Worm (Caenorhabditis elegans) whole organism, young adult: Measurements from ENCODE around the gene C56A3.5.
A peak's percentile ranks its signal among the peaks of the same experiment; 100 is the strongest.

Experiments used
- B0035.1 ChIP-seq: sonication (generic microtip); optimal IDR thresholded peaks from 2 replicates; lab custom pipeline; 2016; ENCODE audit warnings: missing genetic modification characterization, mild to moderate bottlenecking, missing compliant biosample characterization, missing genotype, missing genetic modification reagents
- B0336.3 ChIP-seq: fragments of 200-800 bp; sonication (Bioruptor generic); IDR thresholded peaks from 2 replicates; pipeline ENCODE4 v1.3.6; 2022; ENCODE audit warnings: missing genetic modification characterization, missing compliant biosample characterization
- C06A6.2 ChIP-seq: fragments of 200-800 bp; sonication (Bioruptor generic); conservative IDR thresholded peaks from 2 replicates; pipeline ENCODE4 v1.3.6; 2022; ENCODE audit warnings: missing genetic modification characterization, missing compliant biosample characterization
- D2030.7 ChIP-seq: fragments of 200-800 bp; sonication (Bioruptor generic); IDR thresholded peaks from 2 replicates; pipeline ENCODE4 v1.3.6; 2022; ENCODE audit warnings: missing genetic modification reagents, missing genetic modification characterization, missing compliant biosample characterization
- F23B12.7 ChIP-seq: sonication (generic microtip); optimal IDR thresholded peaks from 2 replicates; lab custom pipeline; 2017; ENCODE audit warnings: missing genetic modification characterization, mild to moderate bottlenecking, missing compliant biosample characterization, antibody characterized with exemption, moderate library complexity; ENCODE audit not compliant: insufficient read depth
- F33H1.4 ChIP-seq: fragments of 200-800 bp; sonication (Bioruptor generic); IDR thresholded peaks from 2 replicates; pipeline ENCODE4 v1.3.6; 2022; ENCODE audit warnings: missing genetic modification reagents, missing genetic modification characterization, missing compliant biosample characterization
- K12H6.12 ChIP-seq: fragments of 200-800 bp; sonication (Bioruptor generic); optimal IDR thresholded peaks from 2 replicates; lab custom pipeline; 2018; ENCODE audit warnings: mild to moderate bottlenecking, missing genetic modification characterization, missing compliant biosample characterization
- T26A5.8 ChIP-seq: sonication (generic microtip); optimal IDR thresholded peaks from 2 replicates; lab custom pipeline; 2016; ENCODE audit warnings: missing genetic modification characterization, missing compliant biosample characterization
- ZK185.1 ChIP-seq: sonication (generic microtip); optimal IDR thresholded peaks from 2 replicates; lab custom pipeline; 2016; ENCODE audit warnings: mild to moderate bottlenecking, missing genetic modification characterization, missing compliant biosample characterization; ENCODE audit not compliant: poor library complexity, severe bottlenecking
- akir-1 ChIP-seq: fragments of 200-800 bp; sonication (Bioruptor generic); optimal IDR thresholded peaks from 2 replicates; lab custom pipeline; 2018; ENCODE audit warnings: mild to moderate bottlenecking, missing genetic modification characterization, moderate library complexity, missing compliant biosample characterization
- attf-3 ChIP-seq: fragments of 200-800 bp; sonication (Bioruptor generic); conservative IDR thresholded peaks from 2 replicates; pipeline ENCODE4 v1.3.6; 2022; ENCODE audit warnings: missing genetic modification reagents, missing genetic modification characterization, missing compliant biosample characterization
- attf-5 ChIP-seq: fragments of 200-800 bp; sonication (Bioruptor generic); optimal IDR thresholded peaks from 2 replicates; lab custom pipeline; 2018; ENCODE audit warnings: mild to moderate bottlenecking, missing genetic modification characterization, missing compliant biosample characterization
- bed-1 ChIP-seq: fragments of 200-800 bp; sonication (Bioruptor generic); IDR thresholded peaks from 2 replicates; pipeline ENCODE4 v1.3.6; 2022; ENCODE audit warnings: missing genetic modification reagents, missing genetic modification characterization, missing compliant biosample characterization
- cebp-1 ChIP-seq, 2 experiments: fragments of 200-800 bp in 1 of 2; sonication (Bioruptor generic) in 1 of 2; sonication (generic microtip) in 1 of 2; IDR thresholded peaks in 1 of 2; optimal IDR thresholded peaks in 1 of 2; 2 replicates each; pipeline versions ENCODE4 v1.3.6 to Lab custom; 2017 to 2022; ENCODE audit warnings: missing compliant biosample characterization in 2 of 2, missing genetic modification characterization in 2 of 2, mild to moderate bottlenecking in 1 of 2, missing genetic modification reagents in 1 of 2, moderate library complexity in 1 of 2
- ceh-27 ChIP-seq: fragments of 200-800 bp; sonication (Bioruptor generic); optimal IDR thresholded peaks from 2 replicates; lab custom pipeline; 2018; ENCODE audit warnings: mild to moderate bottlenecking, missing genetic modification characterization, moderate library complexity, missing compliant biosample characterization
- ceh-91 ChIP-seq: fragments of 200-800 bp; sonication (Bioruptor generic); IDR thresholded peaks from 2 replicates; pipeline ENCODE4 v1.3.6; 2022; ENCODE audit warnings: missing genetic modification reagents, missing genetic modification characterization, missing compliant biosample characterization
- chd-7 ChIP-seq: sonication (generic microtip); optimal IDR thresholded peaks from 2 replicates; lab custom pipeline; 2016; ENCODE audit warnings: mild to moderate bottlenecking, missing genetic modification characterization, moderate library complexity, missing compliant biosample characterization
- egl-18 ChIP-seq: fragments of 200-800 bp; sonication (Bioruptor generic); IDR thresholded peaks from 2 replicates; pipeline ENCODE4 v1.3.6; 2022; ENCODE audit warnings: missing genetic modification reagents, missing genetic modification characterization, missing compliant biosample characterization
- ekl-4 ChIP-seq: fragments of 200-800 bp; sonication (Bioruptor generic); IDR thresholded peaks from 2 replicates; pipeline ENCODE4 v1.3.6; 2022; ENCODE audit warnings: missing genetic modification reagents, missing genetic modification characterization, missing compliant biosample characterization
- gei-17 ChIP-seq: fragments of 200-800 bp; sonication (Bioruptor generic); optimal IDR thresholded peaks from 2 replicates; lab custom pipeline; 2018; ENCODE audit warnings: mild to moderate bottlenecking, missing genetic modification characterization, missing compliant biosample characterization
- hlh-26 ChIP-seq: fragments of 200-800 bp; sonication (Bioruptor generic); conservative IDR thresholded peaks from 2 replicates; pipeline ENCODE4 v1.3.6; 2022; ENCODE audit warnings: missing genetic modification reagents, missing genetic modification characterization, missing compliant biosample characterization
- hmg-1.2 ChIP-seq: fragments of 200-800 bp; sonication (Bioruptor generic); IDR thresholded peaks from 2 replicates; pipeline ENCODE4 v1.3.6; 2022; ENCODE audit warnings: missing genetic modification reagents, missing genetic modification characterization, missing compliant biosample characterization
- let-526 ChIP-seq: fragments of 200-800 bp; sonication (Bioruptor generic); IDR thresholded peaks from 2 replicates; pipeline ENCODE4 v1.3.6; 2022; ENCODE audit warnings: missing genetic modification reagents, missing genetic modification characterization, missing compliant biosample characterization
- lin-35 ChIP-seq, 3 experiments: fragments of 150-350 bp in 2 of 3; sonication (generic microtip) in 1 of 3; optimal IDR thresholded peaks; 2 replicates each; lab custom pipeline; 2014 to 2018; ENCODE audit warnings: missing biosample characterization in 3 of 3, missing genetic modification characterization in 3 of 3, missing genetic modification reagents in 3 of 3
- lin-40 ChIP-seq: sonication (generic microtip); optimal IDR thresholded peaks from 2 replicates; lab custom pipeline; 2016; ENCODE audit warnings: missing genetic modification characterization, mild to moderate bottlenecking, missing compliant biosample characterization, missing genotype, missing genetic modification reagents
- lin-54 ChIP-seq: fragments of 200-800 bp; sonication (Bioruptor generic); optimal IDR thresholded peaks from 2 replicates; lab custom pipeline; 2018; ENCODE audit warnings: mild to moderate bottlenecking, missing genetic modification characterization, missing compliant biosample characterization
- lsl-1 ChIP-seq: fragments of 200-800 bp; sonication (Bioruptor generic); optimal IDR thresholded peaks from 2 replicates; lab custom pipeline; 2018; ENCODE audit warnings: mild to moderate bottlenecking, missing genetic modification characterization, moderate library complexity, missing compliant biosample characterization
- madf-10 ChIP-seq: sonication (generic microtip); optimal IDR thresholded peaks from 2 replicates; lab custom pipeline; 2016; ENCODE audit warnings: mild to moderate bottlenecking, missing genetic modification characterization, missing compliant biosample characterization
- mcd-1 ChIP-seq: fragments of 200-800 bp; sonication (Bioruptor generic); IDR thresholded peaks from 2 replicates; pipeline ENCODE4 v1.3.6; 2022; ENCODE audit warnings: missing genetic modification reagents, missing genetic modification characterization, missing compliant biosample characterization
- mes-4 ChIP-seq: sonication (generic microtip); optimal IDR thresholded peaks from 2 replicates; lab custom pipeline; 2016; ENCODE audit warnings: missing genotype, missing genetic modification characterization, missing compliant biosample characterization
- mxl-1 ChIP-seq: sonication (generic microtip); optimal IDR thresholded peaks from 2 replicates; lab custom pipeline; 2016; ENCODE audit warnings: missing genetic modification characterization, missing compliant biosample characterization
- nhr-179 ChIP-seq: sonication (generic microtip); optimal IDR thresholded peaks from 2 replicates; lab custom pipeline; 2016; ENCODE audit warnings: mild to moderate bottlenecking, missing genetic modification characterization, missing compliant biosample characterization
- nhr-80 ChIP-seq: sonication (generic microtip); optimal IDR thresholded peaks from 2 replicates; lab custom pipeline; 2016; ENCODE audit warnings: missing genetic modification characterization, missing compliant biosample characterization
- sdz-38 ChIP-seq: sonication (generic microtip); optimal IDR thresholded peaks from 2 replicates; lab custom pipeline; 2016; ENCODE audit warnings: missing genotype, missing genetic modification characterization, missing compliant biosample characterization
- snpc-1.1 ChIP-seq: sonication (generic microtip); optimal IDR thresholded peaks from 2 replicates; lab custom pipeline; 2017; ENCODE audit warnings: missing genetic modification characterization, mild to moderate bottlenecking, missing compliant biosample characterization, antibody characterized with exemption, moderate library complexity, missing genotype, missing genetic modification reagents; ENCODE audit not compliant: insufficient read depth
- snpc-1.3 ChIP-seq: sonication (generic microtip); optimal IDR thresholded peaks from 2 replicates; lab custom pipeline; 2017; ENCODE audit warnings: missing genetic modification characterization, mild to moderate bottlenecking, missing compliant biosample characterization, antibody characterized with exemption, moderate library complexity, missing genotype, missing genetic modification reagents; ENCODE audit not compliant: insufficient read depth
- snpc-3.4 ChIP-seq: sonication (generic microtip); optimal IDR thresholded peaks from 2 replicates; lab custom pipeline; 2017; ENCODE audit warnings: missing genetic modification characterization, mild to moderate bottlenecking, missing compliant biosample characterization, antibody characterized with exemption, moderate library complexity, missing genotype, missing genetic modification reagents
- snpc-4 ChIP-seq, 5 experiments: fragments of 150-350 bp in 1 of 5; sonication (generic microtip) in 4 of 5; optimal IDR thresholded peaks; 2 replicates each; lab custom pipeline; 2014 to 2018; ENCODE audit warnings: missing genetic modification characterization in 5 of 5, missing biosample characterization in 3 of 5, antibody characterized with exemption in 2 of 5, mild to moderate bottlenecking in 2 of 5, missing compliant biosample characterization in 2 of 5, missing genotype in 2 of 5, moderate library complexity in 2 of 5, missing genetic modification reagents in 1 of 5
- sptf-2 ChIP-seq: fragments of 200-800 bp; sonication (Bioruptor generic); optimal IDR thresholded peaks from 2 replicates; lab custom pipeline; 2018; ENCODE audit warnings: mild to moderate bottlenecking, missing genetic modification characterization, missing compliant biosample characterization
- unc-130 ChIP-seq: sonication (generic microtip); optimal IDR thresholded peaks from 2 replicates; lab custom pipeline; 2016; ENCODE audit warnings: missing genetic modification reagents, missing genetic modification characterization, missing compliant biosample characterization
- unc-62 ChIP-seq: fragments of 150-350 bp; optimal IDR thresholded peaks from 2 replicates; lab custom pipeline; 2014; ENCODE audit warnings: missing biosample characterization, missing genetic modification reagents, missing genetic modification characterization
- xnd-1 ChIP-seq: sonication (generic microtip); optimal IDR thresholded peaks from 2 replicates; lab custom pipeline; 2016; ENCODE audit warnings: missing genotype, missing genetic modification reagents, missing genetic modification characterization, missing compliant biosample characterization
- zfh-2 ChIP-seq: fragments of 200-800 bp; sonication (Bioruptor generic); conservative IDR thresholded peaks from 2 replicates; pipeline ENCODE4 v1.3.6; 2022; ENCODE audit warnings: missing genetic modification reagents, missing genetic modification characterization, missing compliant biosample characterization
- zim-3 ChIP-seq: sonication (generic microtip); optimal IDR thresholded peaks from 2 replicates; lab custom pipeline; 2017; ENCODE audit warnings: mild to moderate bottlenecking, missing genetic modification characterization, moderate library complexity, missing compliant biosample characterization
- ztf-25 ChIP-seq: fragments of 200-800 bp; sonication (Bioruptor generic); IDR thresholded peaks from 2 replicates; pipeline ENCODE4 v1.3.6; 2022; ENCODE audit warnings: missing genetic modification reagents, missing genetic modification characterization, missing compliant biosample characterization

C56A3.5 gene

ce11 chrV:13551601-13552000, at the start of gene C56A3.5, which contains the start of gene C56A3.4:
Gene C56A3.5 (plus strand): TSS chrV:13551967.
Gene C56A3.4 (minus strand): TSS chrV:13551754.
- TF ChIP-seq zfh-2 (GFP tag; lab: Robert Waterston, UW) (no peak), snpc-1.1 (tag; lab: Kevin White, UChicago) (no peak), D2030.7 (GFP tag; lab: Robert Waterston, UW) (0 out of 2 replicates have a peak, but pooled peaks have one; percentile 26), lin-54 (no peak), B0336.3 (GFP tag; lab: Robert Waterston, UW) (no peak), hlh-26 (GFP tag; lab: Robert Waterston, UW) (no peak), nhr-179 (tag; lab: Kevin White, UChicago) (no peak), zim-3 (tag; lab: Kevin White, UChicago) (no peak), sdz-38 (tag; lab: Kevin White, UChicago) (no peak), mxl-1 (tag; lab: Kevin White, UChicago) (no peak), madf-10 (no peak), ceh-91 (GFP tag; lab: Robert Waterston, UW) (no peak), ekl-4 (no peak), K12H6.12 (tag; lab: Kevin White, UChicago) (peak; percentile 27), bed-1 (GFP tag; lab: Robert Waterston, UW) (no peak), ztf-25 (GFP tag; lab: Robert Waterston, UW) (0 out of 2 replicates have a peak, but pooled peaks have one; percentile 10), sptf-2 (no peak), snpc-3.4 (tag; lab: Kevin White, UChicago) (no peak), ceh-27 (GFP tag; lab: Kevin White, UChicago) (peak; percentile 58), hmg-1.2 (GFP tag; lab: Robert Waterston, UW) (0 out of 2 replicates have a peak, but pooled peaks have one; percentile 21), chd-7 (tag; lab: Kevin White, UChicago) (no peak), lin-35 (GFP tag; optimal IDR thresholded peaks at IDR 0.05; lab: Kevin White, UChicago) (peak in 1 of 3 experiments; percentile 20), F33H1.4 (GFP tag; lab: Robert Waterston, UW) (no peak), attf-3 (GFP tag; lab: Robert Waterston, UW) (0 out of 2 replicates have a peak, but pooled peaks have one; percentile 29), let-526 (GFP tag; lab: Robert Waterston, UW) (peak; percentile 63; the same call in 1 of the 2 replicates), F23B12.7 (tag; lab: Kevin White, UChicago) (no peak), nhr-80 (tag; lab: Kevin White, UChicago) (peak; percentile 26), snpc-1.3 (tag; lab: Kevin White, UChicago) (no peak), mcd-1 (peak; percentile 60), unc-62 (no peak), mes-4 (tag; lab: Kevin White, UChicago) (no peak), ZK185.1 (peak; percentile 48), lin-40 (peak; percentile 4), xnd-1 (tag; lab: Kevin White, UChicago) (no peak), snpc-4 (GFP tag; optimal IDR thresholded peaks at IDR 0.05; lab: Kevin White, UChicago) (no peak), snpc-4 (tag; optimal IDR thresholded peaks at IDR 0.05; lab: Kevin White, UChicago) (peak in 1 of 4 experiments; percentile 14), unc-130 (peak; percentile 28), akir-1 (GFP tag; lab: Kevin White, UChicago) (no peak), cebp-1 (GFP tag; IDR thresholded peaks at IDR 0.05; lab: Robert Waterston, UW) (peak; percentile 92), cebp-1 (tag; optimal IDR thresholded peaks at IDR 0.05; lab: Kevin White, UChicago) (peak; percentile 99), egl-18 (GFP tag; lab: Robert Waterston, UW) (no peak), gei-17 (GFP tag; lab: Kevin White, UChicago) (no peak), C06A6.2 (GFP tag; lab: Robert Waterston, UW) (no peak), B0035.1 (no peak), attf-5 (GFP tag; lab: Kevin White, UChicago) (peak; percentile 53), T26A5.8 (tag; lab: Kevin White, UChicago) (no peak), lsl-1 (GFP tag; lab: Kevin White, UChicago) (no peak)
